Worm (Caenorhabditis elegans): ENCODE data around the gene flp-5.

DNA sequence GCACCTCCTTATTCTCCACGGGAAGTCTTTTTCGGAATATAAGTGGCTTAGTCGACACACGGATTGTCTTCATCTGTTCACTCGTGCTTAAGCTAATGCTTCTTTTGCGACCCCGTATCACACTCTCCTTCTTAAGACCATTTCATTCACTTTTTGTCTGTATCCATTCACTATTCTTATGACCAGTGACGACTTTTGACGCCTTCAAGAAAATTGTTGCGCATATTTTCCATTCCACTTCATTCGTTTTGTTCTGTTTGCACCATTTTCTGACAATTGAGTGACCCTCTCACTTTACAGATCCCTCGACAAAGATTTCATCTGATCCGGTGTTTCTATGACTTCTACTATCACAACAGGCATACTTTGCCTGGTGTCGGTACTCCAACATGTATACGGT, 20.5 kb upstream of the flp-5 start, which contains the start of gene H03E18.1:
- TF ChIP-seq mep-1 (tag; optimal IDR thresholded peaks at IDR 0.05) (no peak), ces-1 (GFP tag; optimal IDR thresholded peaks at IDR 0.05) (no peak), nhr-76 (tag; optimal IDR thresholded peaks at IDR 0.05) (no peak), dmd-8 (GFP tag; IDR thresholded peaks at IDR 0.05) (no peak), daf-19 (GFP tag; conservative IDR thresholded peaks at IDR 0.05) (no peak), aha-1 (tag) (no peak), lsy-2 (tag; optimal IDR thresholded peaks at IDR 0.05) (no peak), ztf-11 (tag; optimal IDR thresholded peaks at IDR 0.05) (no peak), zag-1 (tag; optimal IDR thresholded peaks at IDR 0.05) (no peak)
